Worm (Caenorhabditis elegans) whole organism, late embryonic: Measurements from ENCODE around the gene npr-15.

Source experiments
- ceh-6 ChIP-seq: fragments of 200-800 bp; sonication (Bioruptor generic); optimal IDR thresholded peaks from 2 replicates; lab custom pipeline; 2018; ENCODE audit warnings: mild to moderate bottlenecking, missing genetic modification characterization, missing compliant biosample characterization
- hlh-30 ChIP-seq: sonication (generic microtip); optimal IDR thresholded peaks from 2 replicates; lab custom pipeline; 2017; ENCODE audit warnings: antibody characterized with exemption, missing genetic modification characterization, missing compliant biosample characterization; ENCODE audit not compliant: insufficient read depth
- unc-86 ChIP-seq: sonication (generic microtip); optimal IDR thresholded peaks from 2 replicates; lab custom pipeline; 2016; ENCODE audit warnings: missing genetic modification characterization, missing compliant biosample characterization

DNA sequence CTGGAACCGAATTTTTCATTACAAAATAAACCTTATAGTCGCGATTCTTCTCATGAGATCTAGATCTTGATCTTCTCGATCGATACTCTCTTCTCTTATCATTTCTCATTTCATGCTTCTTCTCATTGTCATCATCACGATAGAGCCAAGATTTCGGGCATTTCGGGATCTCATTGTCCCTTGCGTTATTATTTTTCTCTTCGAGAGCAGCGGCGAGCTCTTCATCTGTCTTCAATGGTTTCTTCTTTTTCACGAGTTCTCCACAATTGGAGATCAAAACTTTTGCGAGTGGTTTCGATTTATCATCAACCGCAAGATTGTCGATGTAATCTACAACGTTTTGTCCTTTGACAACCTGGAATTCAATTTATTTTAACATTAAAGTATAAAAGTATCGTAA is 3.9 kb upstream of the npr-15 start:
- TF ChIP-seq hlh-30 (tag; lab: Kevin White, UChicago) (no peak), ceh-6 (no peak), unc-86 (tag; lab: Kevin White, UChicago) (no peak)
